Worm (Caenorhabditis elegans): ENCODE data around the gene sma-4.

sma-4 gene

ce11 chrIII:5812672-5813071, 3.4 kb upstream of the sma-4 start (continued):
- peak in 1 of 2 experiments; percentile 25 for TF ChIP-seq mdl-1 (tag; optimal IDR thresholded peaks at IDR 0.05)

- TF ChIP-seq ceh-20 (GFP tag; IDR thresholded peaks at IDR 0.05), result peak; percentile 95
- TF ChIP-seq Y5F2A.4 (GFP tag; optimal IDR thresholded peaks at IDR 0.05), result no peak
- TF ChIP-seq cey-2 (tag; optimal IDR thresholded peaks at IDR 0.05; ENCODE audit: borderline replicate concordance, insufficient read depth), result no peak
- TF ChIP-seq php-3 (GFP tag; IDR thresholded peaks at IDR 0.05), result peak; percentile 99
- TF ChIP-seq unc-62 (GFP tag; optimal IDR thresholded peaks at IDR 0.05 in 1 of 2), result peak in 1 of 2 experiments; percentile 22
- no peak for TF ChIP-seq unc-62 (tag; optimal IDR thresholded peaks at IDR 0.05)
- no peak for TF ChIP-seq mdl-1 (tag; optimal IDR thresholded peaks at IDR 0.05)
- no peak for TF ChIP-seq daf-16 (GFP tag; optimal IDR thresholded peaks at IDR 0.05)
- TF ChIP-seq daf-16 (tag; optimal IDR thresholded peaks at IDR 0.05), result peak; percentile 28
- TF ChIP-seq hlh-30 (tag; optimal IDR thresholded peaks at IDR 0.05; ENCODE audit: insufficient read depth), result peak; percentile 9
- no peak for TF ChIP-seq F49E8.2 (tag; optimal IDR thresholded peaks at IDR 0.05; ENCODE audit: borderline replicate concordance)
- no peak for TF ChIP-seq ama-1 (optimal IDR thresholded peaks at IDR 0.05)
- no peak for TF ChIP-seq zfp-2 (tag; optimal IDR thresholded peaks at IDR 0.05)
- TF ChIP-seq nhr-11 (tag; optimal IDR thresholded peaks at IDR 0.05), result no peak
- no peak for TF ChIP-seq ceh-28 (tag; optimal IDR thresholded peaks at IDR 0.05)
- peak; percentile 32 for TF ChIP-seq nhr-28 (tag; optimal IDR thresholded peaks at IDR 0.05)
- peak; percentile 49 for TF ChIP-seq dve-1 (tag; optimal IDR thresholded peaks at IDR 0.05; ENCODE audit: insufficient read depth)
- TF ChIP-seq aly-2 (tag; optimal IDR thresholded peaks at IDR 0.05), result no peak
- TF ChIP-seq mes-2 (tag; optimal IDR thresholded peaks at IDR 0.05; ENCODE audit: poor library complexity, severe bottlenecking), result no peak
- no peak for TF ChIP-seq nhr-77 (tag; optimal IDR thresholded peaks at IDR 0.05)
- peak; percentile 61 for TF ChIP-seq hlh-11 (tag; optimal IDR thresholded peaks at IDR 0.05)
- TF ChIP-seq nhr-48 (tag; optimal IDR thresholded peaks at IDR 0.05), result no peak
- TF ChIP-seq snpc-4 (tag; optimal IDR thresholded peaks at IDR 0.05), result no peak
- TF ChIP-seq skn-1 (tag; optimal IDR thresholded peaks at IDR 0.05), result no peak
- peak; percentile 92 for TF ChIP-seq dmd-6 (GFP tag; IDR thresholded peaks at IDR 0.05)
- peak; percentile 96 for TF ChIP-seq tra-1 (GFP tag; IDR thresholded peaks at IDR 0.05)
- TF ChIP-seq zip-11 (GFP tag; IDR thresholded peaks at IDR 0.05), result no peak
Measured at ce11 chrIII:5813501-5813900, 2.5 kb upstream of the sma-4 start.

ce11 chrIII:5814098-5814497, 1.9 kb upstream of the sma-4 start:
- TF ChIP-seq lin-1 (GFP tag; IDR thresholded peaks at IDR 0.05) (peak; percentile 53; the same call in 1 of the 2 replicates), hlh-11 (tag; optimal IDR thresholded peaks at IDR 0.05) (peak; percentile 27), php-3 (GFP tag; IDR thresholded peaks at IDR 0.05) (peak; percentile 26; the same call in 1 of the 2 replicates), dve-1 (tag; optimal IDR thresholded peaks at IDR 0.05; ENCODE audit: insufficient read depth) (peak; percentile 40), pqm-1 (tag; optimal IDR thresholded peaks at IDR 0.05) (peak; percentile 57), dmd-6 (GFP tag; IDR thresholded peaks at IDR 0.05) (peak; percentile 62), F10B5.3 (tag; optimal IDR thresholded peaks at IDR 0.05) (no peak), vab-7 (GFP tag; IDR thresholded peaks at IDR 0.05) (no peak), daf-16 (GFP tag; optimal IDR thresholded peaks at IDR 0.05) (no peak), daf-16 (tag; optimal IDR thresholded peaks at IDR 0.05) (peak; percentile 22), nhr-28 (tag; optimal IDR thresholded peaks at IDR 0.05) (peak; percentile 47)

ce11 chrIII:5814799-5815198, 1.2 kb upstream of the sma-4 start, which contains the start of gene R12B2.7:
R12B2.7 (plus strand) TSS chrIII:5815045.
- TF ChIP-seq T26A8.4 (GFP tag; IDR thresholded peaks at IDR 0.05) (0 out of 2 replicates have a peak, but pooled peaks have one; percentile 17), lsy-2 (tag; optimal IDR thresholded peaks at IDR 0.05) (no peak), mep-1 (tag; optimal IDR thresholded peaks at IDR 0.05) (no peak), vab-7 (GFP tag; IDR thresholded peaks at IDR 0.05) (no peak), lin-13 (GFP tag; optimal IDR thresholded peaks at IDR 0.05) (no peak), ama-1 (optimal IDR thresholded peaks at IDR 0.05) (no peak), ceh-62 (tag; optimal IDR thresholded peaks at IDR 0.05) (no peak), mxl-3 (GFP tag; optimal IDR thresholded peaks at IDR 0.05) (peak; percentile 30), fkh-10 (GFP tag; optimal IDR thresholded peaks at IDR 0.05) (no peak), F10B5.3 (tag; optimal IDR thresholded peaks at IDR 0.05) (no peak), ceh-20 (GFP tag; IDR thresholded peaks at IDR 0.05) (peak; percentile 56; the same call in 1 of the 2 replicates), F37D6.2 (tag; optimal IDR thresholded peaks at IDR 0.05) (no peak), daf-16 (GFP tag; optimal IDR thresholded peaks at IDR 0.05) (no peak), daf-16 (tag; optimal IDR thresholded peaks at IDR 0.05) (peak; percentile 18), dve-1 (tag; optimal IDR thresholded peaks at IDR 0.05; ENCODE audit: insufficient read depth) (no peak), mes-2 (tag; optimal IDR thresholded peaks at IDR 0.05; ENCODE audit: poor library complexity, severe bottlenecking) (peak; percentile 43), unc-62 (GFP tag; optimal IDR thresholded peaks at IDR 0.05 in 1 of 2) (no peak), unc-62 (tag; optimal IDR thresholded peaks at IDR 0.05) (no peak), nhr-102 (tag; optimal IDR thresholded peaks at IDR 0.05) (no peak), unc-39 (tag; optimal IDR thresholded peaks at IDR 0.05) (no peak), nhr-42 (GFP tag; IDR thresholded peaks at IDR 0.05) (no peak), dmd-6 (GFP tag; IDR thresholded peaks at IDR 0.05) (peak; percentile 21; the same call in 1 of the 2 replicates), mdt-29 (GFP tag; IDR thresholded peaks at IDR 0.05) (no peak), fos-1 (tag; optimal IDR thresholded peaks at IDR 0.05) (no peak), nhr-48 (tag; optimal IDR thresholded peaks at IDR 0.05) (no peak), hlh-11 (tag; optimal IDR thresholded peaks at IDR 0.05) (peak; percentile 76), nhr-28 (tag; optimal IDR thresholded peaks at IDR 0.05) (peak; percentile 45)
